Fruit fly (Drosophila melanogaster) whole organism: ENCODE measurements around the gene CG12984.

Source experiments
- Dll ChIP-seq: fragments of >200 bp; optimal IDR thresholded peaks from 2 replicates; lab custom pipeline; 2017
- EcR ChIP-seq, 2 experiments: fragments of >200 bp; optimal IDR thresholded peaks; 2 replicates each; lab custom pipeline; 2017; ENCODE audit warnings: missing biosample characterization in 2 of 2, missing genetic modification characterization in 2 of 2, missing genetic modification reagents in 2 of 2
- pan ChIP-seq: fragments of >200 bp; optimal IDR thresholded peaks from 2 replicates; lab custom pipeline; 2017
- psq ChIP-seq: fragments of >200 bp; optimal IDR thresholded peaks from 2 replicates; lab custom pipeline; 2017

dm6 chr3L:21036257-21036957 lies 44.9 kb downstream of the CG12984 start:
- TF ChIP-seq EcR (GFP tag; optimal IDR thresholded peaks at IDR 0.05; lab: Kevin White, UChicago) (no peak), psq (lab: Kevin White, UChicago) (no peak), Dll (lab: Kevin White, UChicago) (no peak), pan (no peak)
